Fruit fly (Drosophila melanogaster): ENCODE results near the gene Gtpx.

Gene Gtpx

DNA sequence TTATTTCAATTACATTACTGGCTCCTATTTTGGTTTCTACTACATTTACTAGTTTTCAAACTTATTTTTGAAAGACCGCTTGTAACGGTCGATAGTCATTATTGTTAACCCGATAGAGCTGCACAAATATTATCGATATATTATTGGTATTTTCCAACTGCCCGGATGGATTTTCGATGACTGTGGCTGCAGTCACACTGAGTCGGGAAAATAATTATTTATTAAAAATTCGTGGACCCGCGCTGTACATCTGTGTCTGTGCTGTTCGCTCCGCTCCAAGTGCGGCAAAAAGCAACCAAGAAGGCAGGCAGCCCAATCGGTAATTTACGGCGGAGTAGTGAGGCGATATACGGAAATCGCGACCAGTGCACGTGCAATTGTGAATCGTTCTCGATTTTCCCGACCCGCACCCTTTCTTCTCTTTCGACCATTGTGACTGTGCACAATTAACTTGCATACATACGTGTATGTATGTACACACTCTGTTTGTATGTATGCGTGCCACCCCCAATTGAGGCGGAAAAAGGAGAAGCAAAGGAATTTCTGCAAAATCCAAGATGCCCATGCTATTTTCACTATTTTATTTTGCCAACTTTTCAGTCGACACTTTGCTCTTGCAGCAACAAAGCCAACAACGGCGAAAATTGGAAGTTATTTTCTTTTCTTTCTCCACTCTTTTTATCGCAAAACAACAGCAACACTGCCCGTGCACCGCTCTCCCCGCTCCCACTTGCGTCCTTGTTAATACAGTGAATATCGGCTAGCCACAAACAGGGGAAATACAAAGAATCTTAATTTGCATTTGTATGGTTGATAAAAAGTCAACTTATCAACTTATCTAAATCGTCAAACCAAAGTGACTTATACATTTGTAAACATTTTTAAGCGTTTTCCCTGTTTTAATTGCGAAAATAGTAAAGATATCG lies 22.3 kb upstream of the Gtpx start, which contains the start of gene ZnT63C (continued):
- TF ChIP-seq so (GFP tag; IDR thresholded peaks at IDR 0.05): no peak
- no peak for TF ChIP-seq Fer3 (tag; optimal IDR thresholded peaks at IDR 0.05)
- TF ChIP-seq Hmx (GFP tag; optimal IDR thresholded peaks at IDR 0.05): no peak
- no peak for TF ChIP-seq tgo (GFP tag; IDR thresholded peaks at IDR 0.05)
- no peak for TF ChIP-seq Dfd (GFP tag; optimal IDR thresholded peaks at IDR 0.05)
- TF ChIP-seq Med (GFP tag): peak; percentile 79
- no peak for TF ChIP-seq CG17802 (tag; optimal IDR thresholded peaks at IDR 0.05)
- no peak for TF ChIP-seq GATAe (GFP tag; conservative IDR thresholded peaks at IDR 0.05)
- TF ChIP-seq nau (GFP tag; optimal IDR thresholded peaks at IDR 0.05): no peak
- peak; percentile 57 for TF ChIP-seq vvl (GFP tag; IDR thresholded peaks at IDR 0.05)
- TF ChIP-seq Dek (tag; optimal IDR thresholded peaks at IDR 0.05): no peak
- no peak for TF ChIP-seq TFAM (GFP tag; optimal IDR thresholded peaks at IDR 0.05)
- no peak for TF ChIP-seq gem (tag; optimal IDR thresholded peaks at IDR 0.05)
- no peak for TF ChIP-seq slou (GFP tag; optimal IDR thresholded peaks at IDR 0.05)
- TF ChIP-seq Stat92E (GFP tag; optimal IDR thresholded peaks at IDR 0.05): peak in 1 of 3 experiments; percentile 51
- TF ChIP-seq CG2116 (GFP tag; optimal IDR thresholded peaks at IDR 0.05): peak; percentile 90
- TF ChIP-seq Atf3 (GFP tag; optimal IDR thresholded peaks at IDR 0.05): no peak
- no peak for TF ChIP-seq NFAT (GFP tag; IDR thresholded peaks at IDR 0.05)
- no peak for TF ChIP-seq CG9876 (GFP tag; optimal IDR thresholded peaks at IDR 0.05)
- TF ChIP-seq CG7357 (GFP tag; IDR thresholded peaks at IDR 0.05): no peak
- no peak for TF ChIP-seq CG8290 (GFP tag; optimal IDR thresholded peaks at IDR 0.05)
- peak in 1 of 2 experiments; percentile 30 for TF ChIP-seq CG8290 (tag; optimal IDR thresholded peaks at IDR 0.05)
- no peak for TF ChIP-seq Ada2b (GFP tag; IDR thresholded peaks at IDR 0.05)
- no peak for TF ChIP-seq sob (GFP tag; IDR thresholded peaks at IDR 0.05)
- TF ChIP-seq cwo (GFP tag; optimal IDR thresholded peaks at IDR 0.05): peak; percentile 51
- no peak for TF ChIP-seq CG1233 (GFP tag; optimal IDR thresholded peaks at IDR 0.05)
- TF ChIP-seq CG9437 (GFP tag; optimal IDR thresholded peaks at IDR 0.05): no peak
- no peak for TF ChIP-seq eyg (GFP tag; optimal IDR thresholded peaks at IDR 0.05)
- no peak for TF ChIP-seq Rx (GFP tag; IDR thresholded peaks at IDR 0.05)
- no peak for TF ChIP-seq Dad (GFP tag; optimal IDR thresholded peaks at IDR 0.05)
- TF ChIP-seq CG14965 (GFP tag; optimal IDR thresholded peaks at IDR 0.05; ENCODE audit: borderline replicate concordance): no peak
- TF ChIP-seq CG15601 (tag; optimal IDR thresholded peaks at IDR 0.05): no peak
- no peak for TF ChIP-seq CG3847 (GFP tag; IDR thresholded peaks at IDR 0.05)
- no peak for TF ChIP-seq CG11504 (tag; optimal IDR thresholded peaks at IDR 0.05)
- TF ChIP-seq NC2α (GFP tag; optimal IDR thresholded peaks at IDR 0.05): no peak
- TF ChIP-seq CG17359 (tag; optimal IDR thresholded peaks at IDR 0.05): no peak
- TF ChIP-seq CG11723 (GFP tag; optimal IDR thresholded peaks at IDR 0.05): no peak
- TF ChIP-seq CG15011 (GFP tag; optimal IDR thresholded peaks at IDR 0.05): no peak
- TF ChIP-seq ERR (GFP tag; optimal IDR thresholded peaks at IDR 0.05): no peak
- TF ChIP-seq Lhr (GFP tag; optimal IDR thresholded peaks at IDR 0.05): no peak
- TF ChIP-seq CG34224 (GFP tag; IDR thresholded peaks at IDR 0.05; ENCODE audit: partially characterized antibody): peak; percentile 86
- no peak for TF ChIP-seq CG15073 (GFP tag; optimal IDR thresholded peaks at IDR 0.05)
- no peak for TF ChIP-seq Dip3 (GFP tag; optimal IDR thresholded peaks at IDR 0.05)
- no peak for TF ChIP-seq Atf-2 (GFP tag; optimal IDR thresholded peaks at IDR 0.05)
- TF ChIP-seq CG11093 (GFP tag; IDR thresholded peaks at IDR 0.05): no peak
- no peak for TF ChIP-seq Hand (GFP tag; optimal IDR thresholded peaks at IDR 0.05)
- no peak for TF ChIP-seq CG17361 (GFP tag; IDR thresholded peaks at IDR 0.05)
- no peak for TF ChIP-seq Mrtf (GFP tag; IDR thresholded peaks at IDR 0.05)
- TF ChIP-seq CG1832 (GFP tag; optimal IDR thresholded peaks at IDR 0.05): no peak
- TF ChIP-seq gcm2 (GFP tag; optimal IDR thresholded peaks at IDR 0.05): no peak
